Worm (Caenorhabditis elegans): ENCODE results near the gene Y66D12A.21.

Gene Y66D12A.21

DNA sequence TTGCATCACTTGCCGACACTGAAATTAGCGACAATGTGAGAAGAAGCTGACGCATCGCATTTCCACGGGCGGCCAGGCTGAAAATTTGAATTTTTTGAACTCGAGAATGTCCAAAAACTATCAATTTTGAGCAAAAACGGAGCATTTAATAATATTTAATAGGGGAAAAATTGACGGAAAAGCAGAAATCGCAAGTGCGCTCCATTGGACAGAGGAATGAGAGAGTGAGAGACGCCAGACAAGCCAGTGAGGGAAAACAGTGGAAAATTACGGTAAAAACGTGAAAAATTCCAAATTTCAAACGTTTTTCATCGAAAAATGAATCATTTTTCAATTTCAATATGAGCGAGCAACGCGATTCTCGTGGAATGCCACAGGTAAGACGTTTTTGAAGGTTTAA is at the start of gene Y66D12A.21, which contains the start of gene spe-6:
Gene Y66D12A.21 (minus strand): TSS at position 90 of the 400 bp plus-strand sequence.
Gene spe-6 (plus strand): TSS at position 276 of the 400 bp plus-strand sequence.
- TF ChIP-seq lsy-2 (tag; optimal IDR thresholded peaks at IDR 0.05) (peak in 1 of 2 experiments; percentile 67), egl-13 (tag; optimal IDR thresholded peaks at IDR 0.05) (no peak), aly-2 (tag; optimal IDR thresholded peaks at IDR 0.05) (no peak), nhr-20 (tag; optimal IDR thresholded peaks at IDR 0.05) (no peak), sptf-1 (tag; optimal IDR thresholded peaks at IDR 0.05) (no peak), pax-3 (tag; optimal IDR thresholded peaks at IDR 0.05) (no peak), jun-1 (tag; optimal IDR thresholded peaks at IDR 0.05) (no peak), nhr-90 (tag; optimal IDR thresholded peaks at IDR 0.05; ENCODE audit: poor library complexity) (no peak), unc-98 (GFP tag; IDR thresholded peaks at IDR 0.05) (no peak), Y116A8C.19 (tag; optimal IDR thresholded peaks at IDR 0.05; ENCODE audit: borderline replicate concordance) (no peak), ceh-88 (GFP tag; IDR thresholded peaks at IDR 0.05) (no peak), rnt-1 (tag; optimal IDR thresholded peaks at IDR 0.05) (no peak), ama-1 (optimal IDR thresholded peaks at IDR 0.05) (no peak), nhr-28 (tag; optimal IDR thresholded peaks at IDR 0.05) (no peak), nhr-76 (tag; optimal IDR thresholded peaks at IDR 0.05) (no peak), dpl-1 (GFP tag; optimal IDR thresholded peaks at IDR 0.05) (peak; percentile 28 to 68 (median 49)), efl-1 (optimal IDR thresholded peaks at IDR 0.05) (peak; percentile 57 to 70), efl-1 (GFP tag; optimal IDR thresholded peaks at IDR 0.05 in 1 of 2) (peak; percentile 54 to 91), irx-1 (tag; optimal IDR thresholded peaks at IDR 0.05) (no peak), ces-1 (GFP tag; optimal IDR thresholded peaks at IDR 0.05) (no peak), zag-1 (tag; optimal IDR thresholded peaks at IDR 0.05) (no peak), egl-27 (tag; optimal IDR thresholded peaks at IDR 0.05) (no peak), C34B4.2 (tag; optimal IDR thresholded peaks at IDR 0.05) (no peak), C16A3.4 (tag; optimal IDR thresholded peaks at IDR 0.05) (peak; percentile 7), nhr-19 (GFP tag; conservative IDR thresholded peaks at IDR 0.05) (no peak), unc-62 (GFP tag; optimal IDR thresholded peaks at IDR 0.05) (no peak), sox-4 (tag; optimal IDR thresholded peaks at IDR 0.05) (no peak), fos-1 (tag; optimal IDR thresholded peaks at IDR 0.05) (no peak), C04F5.9 (tag; optimal IDR thresholded peaks at IDR 0.05) (no peak), snu-23 (GFP tag; optimal IDR thresholded peaks at IDR 0.05) (no peak), lin-15B (tag; optimal IDR thresholded peaks at IDR 0.05) (peak; percentile 56), ztf-11 (tag; optimal IDR thresholded peaks at IDR 0.05) (no peak), mab-9 (GFP tag; IDR thresholded peaks at IDR 0.05) (no peak), zip-4 (GFP tag; optimal IDR thresholded peaks at IDR 0.05) (no peak), fkh-10 (GFP tag; optimal IDR thresholded peaks at IDR 0.05) (no peak), nhr-47 (tag; optimal IDR thresholded peaks at IDR 0.05) (no peak), fkh-4 (tag; optimal IDR thresholded peaks at IDR 0.05; ENCODE audit: borderline replicate concordance) (no peak), F16B12.6 (tag; optimal IDR thresholded peaks at IDR 0.05) (peak; percentile 52), xbp-1 (tag; optimal IDR thresholded peaks at IDR 0.05) (no peak), efl-3 (GFP tag; optimal IDR thresholded peaks at IDR 0.05) (no peak), blmp-1 (tag; optimal IDR thresholded peaks at IDR 0.05) (peak; percentile 30), skn-1 (tag; optimal IDR thresholded peaks at IDR 0.05) (peak; percentile 28), hlh-4 (tag; optimal IDR thresholded peaks at IDR 0.05) (no peak), ceh-90 (tag; optimal IDR thresholded peaks at IDR 0.05) (no peak), nhr-77 (tag; optimal IDR thresholded peaks at IDR 0.05) (no peak), unc-30 (tag; optimal IDR thresholded peaks at IDR 0.05) (no peak), nhr-11 (tag; optimal IDR thresholded peaks at IDR 0.05) (no peak), ceh-8 (GFP tag; optimal IDR thresholded peaks at IDR 0.05) (no peak), nhr-237 (tag; optimal IDR thresholded peaks at IDR 0.05) (no peak), ceh-82 (tag; optimal IDR thresholded peaks at IDR 0.05) (peak in 1 of 3 experiments; percentile 12), lin-35 (GFP tag; optimal IDR thresholded peaks at IDR 0.05) (peak; percentile 50 to 55), mef-2 (tag; optimal IDR thresholded peaks at IDR 0.05) (no peak), lin-14 (GFP tag; optimal IDR thresholded peaks at IDR 0.05) (no peak), sup-37 (GFP tag; optimal IDR thresholded peaks at IDR 0.05) (no peak)

Measured in whole organism, L1 larva.